Fruit fly (Drosophila melanogaster) whole organism: ENCODE data around the gene Mur18B.

ENCODE experiments used
- Dll ChIP-seq: fragments of >200 bp; optimal IDR thresholded peaks from 2 replicates; lab custom pipeline; 2017
- EcR ChIP-seq, 2 experiments: fragments of >200 bp; optimal IDR thresholded peaks; 2 replicates each; lab custom pipeline; 2017; ENCODE audit warnings: missing biosample characterization in 2 of 2, missing genetic modification characterization in 2 of 2, missing genetic modification reagents in 2 of 2
- pan ChIP-seq: fragments of >200 bp; optimal IDR thresholded peaks from 2 replicates; lab custom pipeline; 2017
- psq ChIP-seq: fragments of >200 bp; optimal IDR thresholded peaks from 2 replicates; lab custom pipeline; 2017
- usp ChIP-seq: fragments of >200 bp; optimal IDR thresholded peaks from 2 replicates; lab custom pipeline; 2017; ENCODE audit warnings: missing biosample characterization, missing genetic modification characterization, mixed read lengths

DNA sequence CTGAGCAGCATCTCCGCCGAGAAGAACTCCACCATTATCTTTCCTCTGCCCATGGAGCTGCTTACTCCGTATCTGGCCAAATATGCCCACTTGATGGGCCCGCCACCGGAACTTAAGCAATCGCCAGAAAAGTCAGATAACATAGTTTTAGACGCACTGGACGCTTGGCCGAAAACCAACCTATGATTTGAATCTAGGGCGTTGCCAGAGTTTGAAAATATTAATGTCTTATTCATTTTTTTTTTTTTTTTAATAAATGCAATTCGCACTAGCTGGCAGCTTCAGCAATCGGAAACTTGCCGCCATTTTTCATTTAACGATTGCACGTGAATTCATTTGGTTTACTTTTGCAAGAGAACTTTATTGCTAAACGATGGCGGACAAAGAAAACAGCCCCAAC, 23.2 kb upstream of the Mur18B start, which contains the start of gene HP1D3csd:
- TF ChIP-seq Dll (lab: Kevin White, UChicago) (no peak), pan (lab: Kevin White, UChicago) (no peak), EcR (GFP tag; optimal IDR thresholded peaks at IDR 0.05; lab: Kevin White, UChicago) (no peak), usp (GFP tag; lab: Kevin White, UChicago) (no peak), psq (lab: Kevin White, UChicago) (no peak)
